Fruit fly (Drosophila melanogaster) whole organism, embryonic: Measurements from ENCODE around the gene CG13920.

Experiments
- Atf6 ChIP-seq: fragments of 200-800 bp; sonication (Bioruptor generic); IDR thresholded peaks from 2 replicates; pipeline ENCODE4 v1.3.6; 2022; ENCODE audit warnings: missing biosample characterization, missing genetic modification characterization
- Bdp1 ChIP-seq: fragments of 200-800 bp; sonication (Bioruptor generic); optimal IDR thresholded peaks from 3 replicates; lab custom pipeline; 2016; ENCODE audit warnings: missing biosample characterization, missing genetic modification characterization
- Blimp-1 ChIP-seq: fragments of 200-800 bp; sonication (Bioruptor generic); optimal IDR thresholded peaks from 3 replicates; lab custom pipeline; 2018; ENCODE audit warnings: missing biosample characterization, missing genetic modification characterization, mild to moderate bottlenecking, moderate library complexity, missing genetic modification reagents
- Bteb2 ChIP-seq: fragments of 200-800 bp; sonication (Bioruptor generic); optimal IDR thresholded peaks from 2 replicates; lab custom pipeline; 2016; ENCODE audit warnings: missing biosample characterization, missing genetic modification characterization
- CG10462 ChIP-seq: fragments of 200-800 bp; sonication (Bioruptor generic); optimal IDR thresholded peaks from 2 replicates; lab custom pipeline; 2016; ENCODE audit warnings: missing biosample characterization, missing genetic modification characterization
- CG10565 ChIP-seq: fragments of 200-800 bp; sonication (Bioruptor generic); optimal IDR thresholded peaks from 3 replicates; lab custom pipeline; 2016; ENCODE audit warnings: missing biosample characterization, mild to moderate bottlenecking, missing genetic modification characterization
- CG11093 ChIP-seq: fragments of 200-800 bp; sonication (Bioruptor generic); IDR thresholded peaks from 3 replicates; pipeline ENCODE4 v1.3.6; 2022; ENCODE audit warnings: missing biosample characterization, missing genetic modification characterization
- CG11247 ChIP-seq: fragments of 200-800 bp; sonication (Bioruptor generic); IDR thresholded peaks from 2 replicates; pipeline ENCODE4 v1.3.6; 2022; ENCODE audit warnings: missing biosample characterization, missing genetic modification characterization
- CG11723 ChIP-seq: fragments of 200-800 bp; sonication (Bioruptor generic); optimal IDR thresholded peaks from 2 replicates; lab custom pipeline; 2017; ENCODE audit warnings: missing biosample characterization, mild to moderate bottlenecking, missing genetic modification characterization
- CG1233 ChIP-seq: fragments of 200-800 bp; sonication (Bioruptor generic); optimal IDR thresholded peaks from 4 replicates; lab custom pipeline; 2018; ENCODE audit warnings: missing biosample characterization, mild to moderate bottlenecking, missing genetic modification characterization
- CG13123 ChIP-seq: fragments of 200-800 bp; sonication (Bioruptor generic); optimal IDR thresholded peaks from 2 replicates; lab custom pipeline; 2016; ENCODE audit warnings: missing biosample characterization, missing genetic modification characterization
- CG1647 ChIP-seq: fragments of 200-800 bp; sonication (Bioruptor generic); optimal IDR thresholded peaks from 3 replicates; lab custom pipeline; 2016; ENCODE audit warnings: missing biosample characterization, missing genetic modification characterization
- CG16815 ChIP-seq: fragments of 200-800 bp; sonication (Bioruptor generic); optimal IDR thresholded peaks from 3 replicates; lab custom pipeline; 2017; ENCODE audit warnings: missing biosample characterization, mild to moderate bottlenecking, missing genetic modification characterization
- CG17186 ChIP-seq: fragments of 200-800 bp; sonication (Bioruptor generic); optimal IDR thresholded peaks from 3 replicates; lab custom pipeline; 2017; ENCODE audit warnings: missing biosample characterization, missing genetic modification reagents, missing genetic modification characterization
- CG17829 ChIP-seq: fragments of 200-800 bp; optimal IDR thresholded peaks from 2 replicates; lab custom pipeline; 2019; ENCODE audit warnings: missing biosample characterization, mild to moderate bottlenecking, missing genetic modification characterization, moderate library complexity
- CG34422 ChIP-seq: fragments of 200-800 bp; sonication (Bioruptor generic); IDR thresholded peaks from 3 replicates; pipeline ENCODE4 v1.3.6; 2022; ENCODE audit warnings: missing biosample characterization, missing genetic modification characterization
- CG4854 ChIP-seq: fragments of 200-800 bp; sonication (Bioruptor generic); optimal IDR thresholded peaks from 2 replicates; lab custom pipeline; 2016; ENCODE audit warnings: missing biosample characterization, missing genetic modification characterization, inconsistent platforms
- CG6272 ChIP-seq: fragments of 200-800 bp; sonication (Bioruptor generic); IDR thresholded peaks from 2 replicates; pipeline ENCODE4 v1.3.6; 2022; ENCODE audit warnings: missing biosample characterization, missing genetic modification characterization
- CG8765 ChIP-seq: fragments of 200-800 bp; sonication (Bioruptor generic); IDR thresholded peaks from 2 replicates; pipeline ENCODE4 v1.3.6; 2022; ENCODE audit warnings: missing biosample characterization, missing genetic modification characterization
- CG8944 ChIP-seq: fragments of 200-800 bp; sonication (Bioruptor generic); optimal IDR thresholded peaks from 3 replicates; lab custom pipeline; 2016; ENCODE audit warnings: missing biosample characterization, missing genetic modification characterization
- Dip3 ChIP-seq: fragments of 200-800 bp; sonication (Bioruptor generic); optimal IDR thresholded peaks from 3 replicates; lab custom pipeline; 2016; ENCODE audit warnings: missing biosample characterization, missing genetic modification characterization
- Elba2 ChIP-seq: fragments of 200-800 bp; sonication (Bioruptor generic); optimal IDR thresholded peaks from 3 replicates; lab custom pipeline; 2016; ENCODE audit warnings: missing biosample characterization, missing genetic modification characterization
- Hmr ChIP-seq: fragments of 200-800 bp; sonication (Bioruptor generic); optimal IDR thresholded peaks from 3 replicates; lab custom pipeline; 2017; ENCODE audit warnings: mild to moderate bottlenecking, missing biosample characterization, missing genetic modification reagents, missing genetic modification characterization
- Hmx ChIP-seq: fragments of 200-800 bp; sonication (Bioruptor generic); optimal IDR thresholded peaks from 2 replicates; lab custom pipeline; 2016; ENCODE audit warnings: missing biosample characterization, missing genetic modification characterization
- Optix ChIP-seq: fragments of 200-800 bp; sonication (Bioruptor generic); IDR thresholded peaks from 3 replicates; pipeline ENCODE4 v1.3.6; 2022; ENCODE audit warnings: missing biosample characterization, missing genetic modification characterization
- Ptx1 ChIP-seq: fragments of 200-800 bp; sonication (Bioruptor generic); IDR thresholded peaks from 2 replicates; pipeline ENCODE4 v1.3.6; 2022; ENCODE audit warnings: missing biosample characterization, missing genetic modification characterization
- Rfx ChIP-seq: fragments of 200-800 bp; sonication (Bioruptor generic); IDR thresholded peaks from 2 replicates; pipeline ENCODE4 v1.3.6; 2022; ENCODE audit warnings: missing biosample characterization, missing genetic modification characterization
- amos ChIP-seq: fragments of 200-800 bp; sonication (Bioruptor generic); IDR thresholded peaks from 2 replicates; pipeline ENCODE4 v1.3.6; 2022; ENCODE audit warnings: missing biosample characterization, missing genetic modification characterization; ENCODE audit not compliant: partially characterized antibody
- aop ChIP-seq: fragments of 200-800 bp; sonication (Bioruptor generic); IDR thresholded peaks from 2 replicates; pipeline ENCODE4 v1.3.6; 2022; ENCODE audit warnings: missing biosample characterization, missing genetic modification characterization
- ara ChIP-seq: fragments of 200-800 bp; sonication (Bioruptor generic); IDR thresholded peaks from 2 replicates; pipeline ENCODE4 v1.3.6; 2022; ENCODE audit warnings: missing biosample characterization, missing genetic modification characterization
- az2 ChIP-seq: fragments of 200-800 bp; sonication (Bioruptor generic); optimal IDR thresholded peaks from 3 replicates; lab custom pipeline; 2016; ENCODE audit warnings: missing biosample characterization, missing genetic modification characterization
- bigmax ChIP-seq: fragments of 200-800 bp; sonication (Bioruptor generic); optimal IDR thresholded peaks from 2 replicates; lab custom pipeline; 2018; ENCODE audit warnings: missing biosample characterization, mild to moderate bottlenecking, missing genetic modification characterization
- cato ChIP-seq: fragments of 200-800 bp; sonication (Bioruptor generic); optimal IDR thresholded peaks from 2 replicates; lab custom pipeline; 2016; ENCODE audit warnings: missing biosample characterization, missing genetic modification characterization, borderline replicate concordance
- chinmo ChIP-seq: fragments of 200-800 bp; sonication (Bioruptor generic); IDR thresholded peaks from 4 replicates; pipeline ENCODE4 v1.3.6; 2022; ENCODE audit warnings: missing biosample characterization, missing genetic modification characterization; ENCODE audit not compliant: partially characterized antibody
- crp ChIP-seq, 2 experiments: fragments of 200-800 bp; sonication (Bioruptor generic); optimal IDR thresholded peaks; 2 replicates in 1 of 2; 3 replicates in 1 of 2; lab custom pipeline; 2017; ENCODE audit warnings: missing biosample characterization in 2 of 2, missing genetic modification characterization in 2 of 2, mild to moderate bottlenecking in 1 of 2, moderate library complexity in 1 of 2
- da ChIP-seq: fragments of 200-800 bp; sonication (Bioruptor generic); optimal IDR thresholded peaks from 2 replicates; lab custom pipeline; 2016; ENCODE audit warnings: missing biosample characterization, missing genetic modification characterization
- dysf ChIP-seq: fragments of 200-800 bp; sonication (Bioruptor generic); IDR thresholded peaks from 3 replicates; pipeline ENCODE4 v1.3.6; 2022; ENCODE audit warnings: missing biosample characterization, missing genetic modification characterization
- fu2 ChIP-seq: fragments of 200-800 bp; sonication (Bioruptor generic); optimal IDR thresholded peaks from 2 replicates; lab custom pipeline; 2016; ENCODE audit warnings: missing biosample characterization, missing genetic modification characterization
- gcm ChIP-seq: fragments of 200-800 bp; sonication (Bioruptor generic); optimal IDR thresholded peaks from 2 replicates; lab custom pipeline; 2019; ENCODE audit warnings: missing biosample characterization, mild to moderate bottlenecking, missing genetic modification characterization, moderate library complexity
- grn ChIP-seq: fragments of 200-800 bp; sonication (Bioruptor generic); optimal IDR thresholded peaks from 3 replicates; lab custom pipeline; 2017; ENCODE audit warnings: missing biosample characterization, missing genetic modification characterization
- lab ChIP-seq: fragments of 200-800 bp; sonication (Bioruptor generic); optimal IDR thresholded peaks from 3 replicates; lab custom pipeline; 2017; ENCODE audit warnings: missing biosample characterization, missing genetic modification characterization, mild to moderate bottlenecking, moderate library complexity, missing genetic modification reagents
- lilli ChIP-seq: fragments of 200-800 bp; sonication (Bioruptor generic); optimal IDR thresholded peaks from 3 replicates; lab custom pipeline; 2016; ENCODE audit warnings: missing biosample characterization, missing genetic modification characterization
- lola ChIP-seq, 3 experiments: fragments of >200 bp in 2 of 3; fragments of 200-800 bp in 1 of 3; sonication (Bioruptor generic) in 1 of 3; optimal IDR thresholded peaks; 2 replicates each; lab custom pipeline; 2017 to 2019; ENCODE audit warnings: missing biosample characterization in 3 of 3, missing genetic modification characterization in 3 of 3, mild to moderate bottlenecking in 1 of 3, moderate library complexity in 1 of 3
- lov ChIP-seq, 2 experiments: fragments of 200-800 bp in 1 of 2; fragments of >200 bp in 1 of 2; sonication (Bioruptor generic) in 1 of 2; IDR thresholded peaks in 1 of 2; optimal IDR thresholded peaks in 1 of 2; 2 replicates in 1 of 2; 3 replicates in 1 of 2; pipeline versions ENCODE4 v1.3.6 to Lab custom; 2017 to 2022; ENCODE audit warnings: missing biosample characterization in 1 of 2, missing genetic modification characterization in 1 of 2
- nau ChIP-seq: fragments of 200-800 bp; sonication (Bioruptor generic); optimal IDR thresholded peaks from 3 replicates; lab custom pipeline; 2017; ENCODE audit warnings: missing biosample characterization, mild to moderate bottlenecking, missing genetic modification characterization, missing genetic modification reagents
- odd ChIP-seq: fragments of 200-800 bp; sonication (Bioruptor generic); optimal IDR thresholded peaks from 2 replicates; lab custom pipeline; 2017; ENCODE audit warnings: missing biosample characterization, mild to moderate bottlenecking, missing genetic modification characterization
- otp ChIP-seq: fragments of 200-800 bp; sonication (Bioruptor generic); IDR thresholded peaks from 3 replicates; pipeline ENCODE4, ENCODE4 v1.3.6; 2022; ENCODE audit warnings: missing biosample characterization, missing genetic modification characterization
- pfk ChIP-seq: fragments of 200-800 bp; sonication (Bioruptor generic); optimal IDR thresholded peaks from 2 replicates; lab custom pipeline; 2018; ENCODE audit warnings: missing biosample characterization, mild to moderate bottlenecking, missing genetic modification characterization, moderate library complexity
- wdn ChIP-seq: fragments of 200-800 bp; sonication (Bioruptor generic); IDR thresholded peaks from 2 replicates; pipeline ENCODE4 v1.3.6; 2022; ENCODE audit warnings: missing biosample characterization, missing genetic modification characterization

CG13920 gene

DNA sequence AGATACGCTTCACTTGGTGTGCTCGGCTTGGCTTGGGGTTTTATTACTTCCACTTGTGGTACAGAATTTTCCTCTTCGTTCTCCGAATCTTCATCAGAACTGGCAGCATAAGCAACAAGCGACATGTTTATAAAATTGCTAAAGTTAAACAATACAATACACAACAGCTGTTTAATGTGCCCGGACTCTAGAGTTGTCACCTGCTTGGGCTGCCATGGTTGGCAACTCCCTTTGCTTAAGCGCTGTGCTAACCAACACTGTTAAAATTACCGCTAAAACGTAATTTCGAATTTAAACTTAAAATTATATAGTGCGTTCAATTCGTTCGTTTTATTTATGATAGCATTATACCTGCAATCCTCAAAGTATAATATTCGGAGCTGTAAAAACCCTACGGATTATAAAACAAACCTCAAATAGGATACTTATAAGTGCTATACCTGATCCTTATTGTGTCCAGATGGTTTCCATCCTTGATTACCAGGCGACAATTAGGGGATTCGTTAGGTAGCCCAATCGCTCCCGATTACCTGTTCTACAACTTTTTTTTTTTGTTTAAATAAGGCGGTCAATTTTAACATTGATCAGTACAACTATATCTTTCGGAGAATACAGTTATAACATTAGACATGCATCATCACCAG lies 1.3 kb upstream of the CG13920 start, which contains the start of the genes CG17249 and Bro (continued):
- TF ChIP-seq CG10565 (GFP tag; lab: Kevin White, UChicago) (no peak), CG8765 (no peak), CG17186 (GFP tag; lab: Kevin White, UChicago) (peak; percentile 49), Bteb2 (peak; percentile 24), Blimp-1 (GFP tag; lab: Kevin White, UChicago) (no peak), ara (GFP tag; lab: Robert Waterston, UW) (no peak), Dip3 (GFP tag; lab: Kevin White, UChicago) (peak; percentile 45), CG11723 (no peak), chinmo (GFP tag; lab: Robert Waterston, UW) (peak; percentile 53; the same call in 1 of the 4 replicates), Elba2 (GFP tag; lab: Kevin White, UChicago) (peak; percentile 91), crp (GFP tag; optimal IDR thresholded peaks at IDR 0.05; lab: Kevin White, UChicago) (peak; percentile 87 to 97), amos (GFP tag; lab: Robert Waterston, UW) (peak; percentile 41; the same call in 1 of the 2 replicates), CG11247 (no peak), odd (no peak), CG1233 (GFP tag; lab: Kevin White, UChicago) (no peak), aop (GFP tag; lab: Robert Waterston, UW) (no peak), CG1647 (GFP tag; lab: Kevin White, UChicago) (peak; percentile 15), CG16815 (GFP tag; lab: Kevin White, UChicago) (no peak), fu2 (peak; percentile 23), da (no peak), az2 (GFP tag; lab: Kevin White, UChicago) (peak; percentile 26), nau (GFP tag; lab: Kevin White, UChicago) (no peak), CG13123 (GFP tag; lab: Kevin White, UChicago) (no peak), CG10462 (GFP tag; lab: Kevin White, UChicago) (peak; percentile 28), Rfx (GFP tag; lab: Robert Waterston, UW) (peak; percentile 76), Ptx1 (GFP tag; lab: Robert Waterston, UW) (0 out of 2 replicates have a peak, but pooled peaks have one; percentile 27), bigmax (GFP tag; lab: Kevin White, UChicago) (no peak), Hmr (GFP tag; lab: Kevin White, UChicago) (peak; percentile 42), CG6272 (GFP tag; lab: Robert Waterston, UW) (no peak), lab (GFP tag; lab: Kevin White, UChicago) (no peak), CG11093 (GFP tag; lab: Robert Waterston, UW) (no peak), dysf (no peak), otp (no peak), gcm (no peak), Optix (GFP tag; lab: Robert Waterston, UW) (no peak), Hmx (GFP tag; lab: Kevin White, UChicago) (no peak), lola (GFP tag; optimal IDR thresholded peaks at IDR 0.05; lab: Kevin White, UChicago) (no peak), CG34422 (peak; percentile 49; the same call in 1 of the 3 replicates), CG17829 (tag; lab: Kevin White, UChicago) (peak; percentile 3), wdn (GFP tag; lab: Robert Waterston, UW) (no peak), lilli (GFP tag; lab: Kevin White, UChicago) (peak; percentile 72), Bdp1 (GFP tag; lab: Kevin White, UChicago) (peak; percentile 48), CG4854 (peak; percentile 94), lov (optimal IDR thresholded peaks at IDR 0.05; lab: Kevin White, UChicago) (no peak), lov (GFP tag; IDR thresholded peaks at IDR 0.05; lab: Robert Waterston, UW) (peak; percentile 61; the same call in 2 of the 3 replicates), CG8944 (GFP tag; lab: Kevin White, UChicago) (peak; percentile 9), cato (no peak), pfk (GFP tag; lab: Kevin White, UChicago) (no peak), Atf6 (GFP tag; lab: Robert Waterston, UW) (no peak), grn (no peak)
